Worm (Caenorhabditis elegans) whole organism, L4 larva: ENCODE measurements around the gene W06D11.2.
A peak's percentile ranks its signal among the peaks of the same experiment; 100 is the strongest.
"Not testable (repeated sequence)": the region's sequence is repeated elsewhere in the genome, so short reads cannot be mapped to it uniquely, and the experiment has no call there.

ENCODE experiments used
- F37D6.2 ChIP-seq: sonication (generic microtip); optimal IDR thresholded peaks from 2 replicates; lab custom pipeline; 2016; ENCODE audit warnings: mild to moderate bottlenecking, missing genetic modification characterization, missing compliant biosample characterization
- F49E8.2 ChIP-seq: sonication (generic microtip); optimal IDR thresholded peaks from 2 replicates; lab custom pipeline; 2016; ENCODE audit warnings: missing compliant biosample characterization, mild to moderate bottlenecking, missing genetic modification characterization, borderline replicate concordance
- T20F7.1 ChIP-seq: fragments of 200-800 bp; sonication (Bioruptor generic); optimal IDR thresholded peaks from 2 replicates; lab custom pipeline; 2018; ENCODE audit warnings: mild to moderate bottlenecking, missing genetic modification characterization, missing compliant biosample characterization
- Y75B8A.6 ChIP-seq: fragments of 200-800 bp; sonication (Bioruptor generic); IDR thresholded peaks from 2 replicates; pipeline ENCODE4 v1.3.6; 2022; ENCODE audit warnings: missing genetic modification reagents, missing genetic modification characterization, missing compliant biosample characterization
- ZK337.2 ChIP-seq: fragments of 200-800 bp; sonication (Bioruptor generic); IDR thresholded peaks from 2 replicates; pipeline ENCODE4 v1.3.6; 2022; ENCODE audit warnings: missing genetic modification reagents, missing genetic modification characterization, missing compliant biosample characterization
- arid-1 ChIP-seq: fragments of 200-800 bp; sonication (Bioruptor generic); conservative IDR thresholded peaks from 2 replicates; pipeline ENCODE4 v1.3.6; 2022; ENCODE audit warnings: missing genetic modification reagents, missing genetic modification characterization, missing compliant biosample characterization
- ceh-20 ChIP-seq: fragments of 200-800 bp; sonication (Bioruptor generic); IDR thresholded peaks from 2 replicates; pipeline ENCODE4 v1.3.6; 2022; ENCODE audit warnings: missing genetic modification reagents, missing genetic modification characterization, missing compliant biosample characterization
- ceh-32 ChIP-seq: sonication (generic microtip); optimal IDR thresholded peaks from 2 replicates; lab custom pipeline; 2016; ENCODE audit warnings: mild to moderate bottlenecking, missing genetic modification characterization, missing compliant biosample characterization; ENCODE audit not compliant: poor library complexity
- ces-1 ChIP-seq: fragments of 150-350 bp; sonication (generic microtip); optimal IDR thresholded peaks from 4 replicates; lab custom pipeline; 2014; ENCODE audit warnings: missing biosample characterization, missing genetic modification reagents, missing genetic modification characterization
- cey-2 ChIP-seq: sonication (generic microtip); optimal IDR thresholded peaks from 3 replicates; lab custom pipeline; 2017; ENCODE audit warnings: missing genetic modification characterization, mild to moderate bottlenecking, missing compliant biosample characterization, antibody characterized with exemption, borderline replicate concordance; ENCODE audit not compliant: insufficient read depth
- ctbp-1 ChIP-seq: fragments of 200-800 bp; sonication (Bioruptor generic); IDR thresholded peaks from 2 replicates; pipeline ENCODE4 v1.3.6; 2022; ENCODE audit warnings: missing genetic modification reagents, missing genetic modification characterization, missing compliant biosample characterization
- daf-12 ChIP-seq: fragments of 150-350 bp; optimal IDR thresholded peaks from 2 replicates; lab custom pipeline; 2014; ENCODE audit warnings: missing biosample characterization, missing genetic modification reagents, missing genetic modification characterization
- duxl-1 ChIP-seq: sonication (generic microtip); optimal IDR thresholded peaks from 2 replicates; lab custom pipeline; 2016; ENCODE audit warnings: mild to moderate bottlenecking, missing genetic modification characterization, moderate library complexity, missing compliant biosample characterization; ENCODE audit not compliant: poor library complexity
- fkh-10 ChIP-seq: fragments of 150-350 bp; optimal IDR thresholded peaks from 2 replicates; lab custom pipeline; 2014; ENCODE audit warnings: missing biosample characterization, missing genetic modification reagents, missing genetic modification characterization
- hmg-1.1 ChIP-seq: fragments of 200-800 bp; sonication (Bioruptor generic); IDR thresholded peaks from 2 replicates; pipeline ENCODE4 v1.3.6; 2022; ENCODE audit warnings: missing genetic modification reagents, missing genetic modification characterization, missing compliant biosample characterization
- lin-13 ChIP-seq: fragments of 150-350 bp; optimal IDR thresholded peaks from 2 replicates; lab custom pipeline; 2014; ENCODE audit warnings: missing biosample characterization, missing genetic modification reagents, missing genetic modification characterization
- lin-39 ChIP-seq: fragments of 150-350 bp; optimal IDR thresholded peaks from 2 replicates; lab custom pipeline; 2014; ENCODE audit warnings: missing biosample characterization, missing genetic modification reagents, missing genetic modification characterization
- mdl-1 ChIP-seq, 2 experiments: fragments of 150-350 bp in 1 of 2; sonication (generic microtip) in 1 of 2; optimal IDR thresholded peaks; 2 replicates each; lab custom pipeline; 2014 to 2017; ENCODE audit warnings: missing biosample characterization in 2 of 2, missing genetic modification characterization in 2 of 2
- mdt-29 ChIP-seq: fragments of 200-800 bp; sonication (Bioruptor generic); IDR thresholded peaks from 2 replicates; pipeline ENCODE4 v1.3.6; 2022; ENCODE audit warnings: missing genetic modification reagents, missing genetic modification characterization, missing compliant biosample characterization
- mes-2 ChIP-seq: sonication (generic microtip); optimal IDR thresholded peaks from 2 replicates; lab custom pipeline; 2016; ENCODE audit warnings: missing genotype, mild to moderate bottlenecking, missing genetic modification characterization, missing compliant biosample characterization; ENCODE audit not compliant: poor library complexity, severe bottlenecking
- nhr-11 ChIP-seq: fragments of 150-350 bp; optimal IDR thresholded peaks from 2 replicates; lab custom pipeline; 2014; ENCODE audit warnings: missing biosample characterization, missing genetic modification characterization
- nhr-41 ChIP-seq: fragments of 200-800 bp; sonication (Bioruptor generic); IDR thresholded peaks from 2 replicates; pipeline ENCODE4 v1.3.6; 2022; ENCODE audit warnings: missing genetic modification reagents, missing genetic modification characterization, missing compliant biosample characterization
- nhr-77 ChIP-seq: fragments of 150-350 bp; optimal IDR thresholded peaks from 2 replicates; lab custom pipeline; 2014; ENCODE audit warnings: missing biosample characterization, missing genetic modification characterization
- set-16 ChIP-seq: fragments of 200-800 bp; sonication (Bioruptor generic); IDR thresholded peaks from 2 replicates; pipeline ENCODE4 v1.3.6; 2022; ENCODE audit warnings: missing genetic modification reagents, missing genetic modification characterization, missing compliant biosample characterization
- spr-3 ChIP-seq: fragments of 200-800 bp; sonication (Bioruptor generic); optimal IDR thresholded peaks from 2 replicates; lab custom pipeline; 2018; ENCODE audit warnings: mild to moderate bottlenecking, missing genetic modification characterization, missing compliant biosample characterization
- unc-62 ChIP-seq, 3 experiments: fragments of 150-350 bp in 1 of 3; sonication (generic microtip); optimal IDR thresholded peaks in 2 of 3; peaks in 1 of 3; 1 replicate in 1 of 3; 2 replicates in 2 of 3; lab custom pipeline; 2014 to 2017; ENCODE audit warnings: missing biosample characterization in 3 of 3, missing genetic modification characterization in 3 of 3, missing genetic modification reagents in 3 of 3, missing genotype in 1 of 3
- zip-2 ChIP-seq: fragments of 150-350 bp; optimal IDR thresholded peaks from 2 replicates; lab custom pipeline; 2014; ENCODE audit warnings: missing biosample characterization, missing genetic modification characterization
- ztf-11 ChIP-seq: fragments of 150-350 bp; optimal IDR thresholded peaks from 2 replicates; lab custom pipeline; 2014; ENCODE audit warnings: missing biosample characterization, missing genetic modification characterization

The W06D11.2 gene

DNA sequence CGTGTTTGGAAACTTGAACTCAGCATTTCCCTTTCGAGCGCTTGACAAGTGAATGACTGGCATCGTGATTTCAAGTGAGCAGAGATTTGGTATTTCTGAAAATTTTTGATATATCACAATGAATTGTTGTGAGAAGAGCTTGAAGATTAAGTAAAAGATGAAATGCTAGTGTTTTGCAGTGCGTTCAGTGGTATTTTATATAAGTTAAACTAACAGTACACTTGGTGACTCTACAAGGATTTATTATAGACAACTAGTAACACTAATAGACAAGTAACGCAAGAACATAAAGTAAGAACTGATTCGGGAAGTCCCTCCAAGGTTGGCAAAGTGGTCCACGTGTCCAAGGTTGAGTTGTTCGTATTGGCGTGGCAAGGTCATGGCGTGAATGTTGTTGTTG, 6.2 kb upstream of the W06D11.2 start, which contains the start of gene dot-1.3:
TSS of gene dot-1.3 (minus strand) at position 101 of the 400 bp plus-strand sequence.
- TF ChIP-seq hmg-1.1 (GFP tag; lab: Robert Waterston, UW); ceh-32; cey-2: not testable (repeated sequence)
- TF ChIP-seq, all 104 proteins: peak for 0; not testable (repeated sequence) for 104

DNA sequence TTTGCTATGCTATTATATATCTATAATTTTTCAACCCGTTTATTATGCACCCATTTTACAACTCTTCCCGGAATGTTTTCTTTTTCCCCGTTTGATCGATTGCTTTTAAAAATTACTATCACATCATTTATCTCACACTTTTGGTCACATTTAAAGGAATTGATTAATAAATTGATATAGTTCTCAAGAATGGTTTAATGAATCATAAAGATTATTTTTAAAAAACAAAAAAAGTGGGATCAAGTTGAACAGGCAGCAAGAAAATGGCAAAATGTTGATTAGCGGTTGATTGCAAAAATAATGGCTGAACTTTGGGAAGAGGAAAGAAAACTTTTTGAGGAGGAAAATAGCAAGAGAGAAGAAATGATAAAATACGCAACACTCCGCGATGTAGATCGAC, 3.3 kb upstream of the W06D11.2 start, which contains the start of gene W06D11.5:
TSS of gene W06D11.5 (plus strand) at position 301 of the 400 bp plus-strand sequence.
- no peak for TF ChIP-seq mdl-1 (tag; optimal IDR thresholded peaks at IDR 0.05; lab: Kevin White, UChicago)
- TF ChIP-seq set-16 = no peak
- no peak for TF ChIP-seq ztf-11 (tag; lab: Kevin White, UChicago)
- TF ChIP-seq duxl-1 (tag; lab: Kevin White, UChicago) = no peak
- TF ChIP-seq fkh-10 (GFP tag; lab: Kevin White, UChicago) = no peak
- no peak for TF ChIP-seq ZK337.2 (GFP tag; lab: Robert Waterston, UW)
- TF ChIP-seq lin-39 (tag; lab: Kevin White, UChicago) = no peak
- TF ChIP-seq F37D6.2 (tag; lab: Kevin White, UChicago) = no peak
- no peak for TF ChIP-seq daf-12
- no peak for TF ChIP-seq nhr-41 (GFP tag; lab: Robert Waterston, UW)
- no peak for TF ChIP-seq F49E8.2 (tag; lab: Kevin White, UChicago)
- TF ChIP-seq mes-2 (tag; lab: Kevin White, UChicago) = no peak
- no peak for TF ChIP-seq T20F7.1 (GFP tag; lab: Kevin White, UChicago)
- TF ChIP-seq, all 104 proteins: peak for 0

DNA sequence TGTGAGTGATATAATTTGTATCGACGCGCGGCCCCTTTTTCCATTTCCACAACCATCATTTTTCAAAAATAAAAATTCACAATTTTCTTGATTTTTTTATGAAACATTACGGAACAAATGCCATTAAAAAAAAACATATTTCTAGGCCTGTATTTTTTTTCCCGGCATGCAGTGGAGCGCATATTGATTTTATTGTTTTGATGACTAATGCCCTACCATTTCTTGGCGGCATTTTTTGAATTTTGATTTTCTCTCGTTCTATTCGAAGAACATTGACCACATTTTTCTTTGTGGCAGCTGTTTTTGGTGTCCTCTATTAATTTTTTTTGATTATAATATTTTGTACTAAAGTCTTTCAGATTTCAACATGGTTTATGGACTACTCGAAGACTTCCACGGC, 1.8 kb upstream of the W06D11.2 start, which contains the start of gene W06D11.3:
TSS of gene W06D11.3 (plus strand) at position 360 of the 400 bp plus-strand sequence.
- TF ChIP-seq nhr-77 (tag; lab: Kevin White, UChicago) (no peak), nhr-11 (tag; lab: Kevin White, UChicago) (no peak), mdl-1 (tag; optimal IDR thresholded peaks at IDR 0.05; lab: Kevin White, UChicago) (no peak)

DNA sequence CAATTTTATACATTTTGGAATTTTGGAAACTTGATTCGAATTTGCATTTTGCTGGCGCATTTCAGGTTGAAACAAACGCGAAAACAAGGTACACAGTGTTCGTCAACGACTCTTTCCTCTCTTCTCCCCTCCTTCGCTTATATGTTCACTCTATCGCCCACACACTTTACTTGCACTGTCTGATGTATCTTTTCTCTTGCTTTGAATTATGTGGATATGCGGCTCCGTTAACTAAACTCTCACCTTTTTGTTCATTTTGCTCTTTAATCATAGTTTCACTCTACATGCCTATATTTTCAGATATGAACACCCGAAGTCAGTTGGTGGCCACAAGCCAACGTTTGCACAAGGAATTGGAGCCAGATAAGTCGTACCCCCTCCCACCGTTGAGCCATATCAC, 2.3 kb downstream of the W06D11.2 start, which contains the start of gene W06D11.1:
TSS of gene W06D11.1 (plus strand) at position 301 of the 400 bp plus-strand sequence.
- no peak for TF ChIP-seq Y75B8A.6 (GFP tag; lab: Robert Waterston, UW)
- no peak for TF ChIP-seq zip-2 (tag; lab: Kevin White, UChicago)
- peak in 1 of 2 experiments; percentile 61 for TF ChIP-seq unc-62 (GFP tag; optimal IDR thresholded peaks at IDR 0.05 in 1 of 2; lab: Kevin White, UChicago)
- no peak for TF ChIP-seq unc-62 (tag; optimal IDR thresholded peaks at IDR 0.05; lab: Kevin White, UChicago)

DNA sequence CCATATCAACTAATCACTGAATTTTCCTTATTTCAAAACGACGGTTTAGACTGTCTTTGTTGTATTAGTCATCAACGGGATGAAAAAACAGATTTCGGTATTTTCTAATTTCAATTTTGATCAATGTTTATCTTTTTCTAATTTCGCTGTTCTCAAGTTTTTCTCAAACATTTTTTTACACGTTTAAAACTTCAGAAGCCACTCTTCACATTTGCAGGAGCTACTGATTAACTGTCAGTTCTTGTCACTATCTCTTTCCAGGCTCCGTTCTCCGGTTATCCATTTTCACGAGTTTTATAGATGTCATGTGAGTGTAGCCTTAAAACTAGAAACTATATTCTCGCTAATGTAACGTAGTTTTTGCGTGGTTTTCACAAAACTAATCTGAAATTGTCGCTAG, 6.0 kb downstream of the W06D11.2 start, which contains the start of gene C04B4.4:
TSS of gene C04B4.4 (plus strand) at position 301 of the 400 bp plus-strand sequence.
- no peak for TF ChIP-seq arid-1 (GFP tag; lab: Robert Waterston, UW)
- no peak for TF ChIP-seq ces-1 (GFP tag; lab: Kevin White, UChicago)

DNA sequence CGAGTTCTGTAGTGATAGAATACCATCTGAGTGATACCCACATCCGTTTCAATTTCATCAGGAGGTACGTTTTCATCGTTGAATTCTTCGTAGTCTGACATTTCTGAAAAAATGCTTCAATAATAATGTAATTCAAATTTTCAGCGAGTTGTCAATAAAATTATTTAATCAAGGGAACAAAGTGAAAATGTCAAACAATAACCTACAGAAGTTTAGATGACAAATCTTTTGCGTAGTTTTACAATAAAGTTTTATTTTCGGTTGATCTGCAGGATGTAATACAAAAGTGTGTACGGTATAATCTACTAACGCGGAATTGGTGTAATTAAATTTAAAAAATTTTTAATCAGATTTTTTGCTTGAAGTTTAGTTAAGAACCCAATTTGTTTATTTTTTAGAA, 8.3 kb downstream of the W06D11.2 start, which contains the start of gene C04B4.5:
TSS of gene C04B4.5 (minus strand) at position 101 of the 400 bp plus-strand sequence.
- TF ChIP-seq ctbp-1 (GFP tag; lab: Robert Waterston, UW) (no peak), ceh-20 (no peak), lin-13 (GFP tag; lab: Kevin White, UChicago) (no peak), spr-3 (GFP tag; lab: Kevin White, UChicago) (no peak), nhr-41 (GFP tag; lab: Robert Waterston, UW) (no peak), mdt-29 (GFP tag; lab: Robert Waterston, UW) (no peak)
- TF ChIP-seq, all 104 proteins: peak for 0
